Fruit fly (Drosophila melanogaster) whole organism, wandering third instar larva: ENCODE results near the gene CG43725.

Experiments
- CG9705 ChIP-seq: fragments of 200-800 bp; sonication (Bioruptor generic); optimal IDR thresholded peaks from 2 replicates; lab custom pipeline; 2018; ENCODE audit warnings: missing biosample characterization, mild to moderate bottlenecking, missing genetic modification characterization
- Hr78 ChIP-seq: fragments of >200 bp; optimal IDR thresholded peaks from 2 replicates; lab custom pipeline; 2017; ENCODE audit warnings: missing biosample characterization, missing genetic modification characterization
- Sp1 ChIP-seq: fragments of 200-800 bp; sonication (Bioruptor generic); optimal IDR thresholded peaks from 3 replicates; lab custom pipeline; 2019; ENCODE audit warnings: missing biosample characterization, mild to moderate bottlenecking, missing genetic modification characterization, moderate library complexity
- Vsx2 ChIP-seq: fragments of 200-300, 225-300 bp; sonication (Bioruptor generic); optimal IDR thresholded peaks from 2 replicates; lab custom pipeline; 2018; ENCODE audit warnings: missing biosample characterization, missing genetic modification characterization; ENCODE audit not compliant: partially characterized antibody
- pan ChIP-seq: fragments of >200 bp; optimal IDR thresholded peaks from 2 replicates; lab custom pipeline; 2017
- usp ChIP-seq: fragments of >200 bp; optimal IDR thresholded peaks from 2 replicates; lab custom pipeline; 2017; ENCODE audit warnings: missing biosample characterization, missing genetic modification characterization

- TF ChIP-seq Hr78 (no peak), Vsx2 (no peak), CG9705 (GFP tag; lab: Kevin White, UChicago) (no peak), Sp1 (GFP tag; lab: Kevin White, UChicago) (peak; percentile 81), usp (GFP tag; lab: Kevin White, UChicago) (no peak), pan (lab: Kevin White, UChicago) (no peak)
Observed at dm6 chr2L:11113011-11113528, 37.8 kb downstream of the CG43725 start, which contains the start of gene Idua.
